Worm (Caenorhabditis elegans): Measurements from ENCODE around the gene spr-1.

spr-1 gene

ce11 chrV:8129252-8129651 lies at the start of gene spr-1:
TSS of gene spr-1 (minus strand) at chrV:8129352.
- no peak for TF ChIP-seq nhr-12 (tag; optimal IDR thresholded peaks at IDR 0.05)
- TF ChIP-seq gmeb-1 (tag; optimal IDR thresholded peaks at IDR 0.05): no peak
- no peak for TF ChIP-seq Y55F3AM.14 (GFP tag; optimal IDR thresholded peaks at IDR 0.05)
- TF ChIP-seq skn-1 (tag; optimal IDR thresholded peaks at IDR 0.05): no peak
- TF ChIP-seq mbf-1 (tag; optimal IDR thresholded peaks at IDR 0.05): no peak

ce11 chrV:8178279-8178678 lies 49.1 kb upstream of the spr-1 start:
- no peak for TF ChIP-seq fos-1 (tag; optimal IDR thresholded peaks at IDR 0.05)

DNA sequence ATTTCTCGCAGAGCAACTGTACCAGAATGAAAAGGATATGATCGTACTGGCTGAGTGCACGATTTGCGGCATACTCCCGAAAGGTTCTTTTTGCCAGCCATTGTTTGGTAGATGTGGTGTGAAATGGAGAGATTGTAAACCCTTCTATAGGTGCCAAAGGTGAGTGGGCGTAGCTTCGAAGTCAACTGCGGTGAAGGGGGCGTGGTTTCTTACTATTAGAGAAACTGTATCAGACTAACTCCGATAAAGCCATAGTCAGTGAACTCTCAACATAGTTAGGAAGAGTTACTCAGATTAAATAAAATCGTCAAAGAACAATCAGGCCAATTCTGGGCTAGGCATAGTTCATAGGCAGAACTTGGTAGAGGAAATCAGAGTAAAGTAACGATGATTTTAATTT lies 48.2 kb upstream of the spr-1 start, which contains the start of gene F20D6.9:
Gene F20D6.9 (minus strand): TSS at position 101 of the 400 bp plus-strand sequence.
- TF ChIP-seq crh-2 (tag; optimal IDR thresholded peaks at IDR 0.05) (no peak), nhr-12 (tag; optimal IDR thresholded peaks at IDR 0.05) (no peak), nhr-25 (tag; optimal IDR thresholded peaks at IDR 0.05) (no peak), mab-5 (tag; optimal IDR thresholded peaks at IDR 0.05) (no peak), C34F6.9 (tag; optimal IDR thresholded peaks at IDR 0.05) (no peak), aly-2 (tag; optimal IDR thresholded peaks at IDR 0.05) (no peak), mbf-1 (tag; optimal IDR thresholded peaks at IDR 0.05) (no peak), ztf-4 (tag; optimal IDR thresholded peaks at IDR 0.05) (no peak), nhr-237 (tag; optimal IDR thresholded peaks at IDR 0.05) (no peak)

- TF ChIP-seq sma-9 (GFP tag; optimal IDR thresholded peaks at IDR 0.05) (no peak), sma-9 (tag; optimal IDR thresholded peaks at IDR 0.05) (no peak), lsy-2 (tag; optimal IDR thresholded peaks at IDR 0.05) (no peak), unc-39 (tag; optimal IDR thresholded peaks at IDR 0.05) (no peak), unc-55 (GFP tag; optimal IDR thresholded peaks at IDR 0.05) (peak; percentile 42), blmp-1 (tag; optimal IDR thresholded peaks at IDR 0.05; ENCODE audit: insufficient read depth) (no peak), ZK546.5 (tag; optimal IDR thresholded peaks at IDR 0.05) (no peak), alr-1 (tag; optimal IDR thresholded peaks at IDR 0.05) (no peak)
Measured at ce11 chrV:8171688-8172087, 42.5 kb upstream of the spr-1 start.

DNA sequence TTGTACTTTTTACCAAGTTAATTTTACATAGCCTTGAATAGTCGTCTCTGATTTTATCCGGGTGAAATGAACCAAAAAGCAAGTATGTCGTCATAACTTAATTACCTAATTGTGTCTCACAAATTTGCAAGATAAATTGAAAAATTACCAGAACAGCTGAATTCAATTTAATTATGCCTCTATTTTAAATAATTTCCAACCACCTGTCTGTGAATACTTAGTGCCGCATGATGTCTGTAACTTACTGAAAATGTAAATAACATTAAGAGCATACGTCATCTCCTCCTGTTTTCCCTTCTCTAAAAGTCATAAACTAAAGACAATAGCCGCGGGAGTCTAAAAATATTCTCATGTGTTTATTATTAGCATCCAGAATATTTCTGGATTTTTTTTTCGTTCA lies 41.1 kb upstream of the spr-1 start:
- no peak for TF ChIP-seq aly-2 (tag; optimal IDR thresholded peaks at IDR 0.05)
- TF ChIP-seq mbf-1 (tag; optimal IDR thresholded peaks at IDR 0.05): no peak
- TF ChIP-seq nhr-21 (tag; optimal IDR thresholded peaks at IDR 0.05): no peak
- no peak for TF ChIP-seq F13H6.1 (tag; optimal IDR thresholded peaks at IDR 0.05)
- no peak for TF ChIP-seq lsy-2 (tag; optimal IDR thresholded peaks at IDR 0.05)
- TF ChIP-seq ztf-4 (tag; optimal IDR thresholded peaks at IDR 0.05): no peak
- no peak for TF ChIP-seq ztf-11 (tag; optimal IDR thresholded peaks at IDR 0.05)
- TF ChIP-seq nhr-12 (tag; optimal IDR thresholded peaks at IDR 0.05): no peak
- no peak for TF ChIP-seq snpc-4 (tag; optimal IDR thresholded peaks at IDR 0.05)
- TF ChIP-seq mdl-1 (tag; optimal IDR thresholded peaks at IDR 0.05): no peak
- no peak for TF ChIP-seq unc-55 (GFP tag; optimal IDR thresholded peaks at IDR 0.05)
- TF ChIP-seq ZK546.5 (tag; optimal IDR thresholded peaks at IDR 0.05): no peak

DNA sequence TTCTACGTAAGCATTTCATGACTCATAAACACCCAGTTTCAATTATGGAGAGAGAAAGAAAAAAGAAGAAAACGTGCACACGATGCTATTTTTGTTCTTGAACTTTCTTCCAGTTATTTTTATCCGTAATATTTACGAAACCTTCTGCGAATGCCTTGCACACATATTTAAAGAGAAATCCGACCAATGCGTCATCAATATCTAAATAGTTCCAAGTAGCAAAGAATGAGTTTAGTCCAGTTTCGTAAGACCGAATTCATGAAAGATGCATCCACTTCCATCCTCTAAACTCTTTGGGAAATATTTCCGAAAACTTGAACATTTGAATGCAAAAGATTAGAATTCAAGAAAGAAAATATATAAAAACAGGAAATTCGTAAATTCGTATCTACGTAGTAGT lies 40.0 kb upstream of the spr-1 start:
- TF ChIP-seq sma-9 (GFP tag; optimal IDR thresholded peaks at IDR 0.05) (no peak), sma-9 (tag; optimal IDR thresholded peaks at IDR 0.05) (no peak), unc-55 (GFP tag; optimal IDR thresholded peaks at IDR 0.05) (peak; percentile 56)

DNA sequence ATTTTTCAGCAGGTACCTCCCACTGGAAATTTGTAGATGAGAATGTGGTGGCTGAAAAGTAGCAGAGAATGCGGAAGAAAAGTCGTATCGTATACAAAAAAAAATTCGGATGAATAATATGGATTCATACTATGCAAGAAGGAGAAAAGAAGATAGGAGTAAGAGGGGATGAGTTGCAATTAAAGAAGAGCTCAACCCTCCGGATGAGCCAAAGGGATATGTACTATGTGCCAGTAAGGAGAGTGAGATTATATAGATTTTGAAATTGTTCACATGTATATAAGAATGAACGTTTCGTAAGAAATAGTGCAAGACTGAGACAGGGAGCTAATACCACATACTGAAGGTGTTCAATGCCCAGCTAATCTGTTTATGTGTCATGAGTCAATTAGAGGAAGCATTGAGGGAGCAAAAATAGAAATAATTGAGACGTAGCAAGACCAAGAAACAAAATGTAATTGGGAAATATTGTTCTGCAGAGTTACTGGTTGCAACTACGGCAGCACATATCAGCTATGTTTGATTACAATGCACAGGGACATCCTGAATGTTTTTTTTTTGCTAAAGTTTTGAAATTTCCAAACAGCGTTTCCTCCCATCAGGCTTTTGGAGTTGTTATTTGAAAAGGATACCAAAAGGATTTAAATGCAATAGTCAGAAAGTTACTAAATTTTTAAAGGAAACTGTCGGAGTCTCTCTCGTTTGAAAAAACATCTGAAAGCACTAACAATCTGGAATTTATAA lies 39.2 kb upstream of the spr-1 start, which contains the start of gene F20D6.8:
Gene F20D6.8 (minus strand): TSS at position 51 of the 744 bp plus-strand sequence.
- no peak for TF ChIP-seq alr-1 (tag; optimal IDR thresholded peaks at IDR 0.05)
- no peak for TF ChIP-seq unc-62 (GFP tag; optimal IDR thresholded peaks at IDR 0.05)
- no peak for TF ChIP-seq Y55F3AM.14 (GFP tag; optimal IDR thresholded peaks at IDR 0.05)
- no peak for TF ChIP-seq mab-5 (tag; optimal IDR thresholded peaks at IDR 0.05)
- TF ChIP-seq nhr-77 (tag; optimal IDR thresholded peaks at IDR 0.05): no peak
- TF ChIP-seq egl-27 (tag; optimal IDR thresholded peaks at IDR 0.05): no peak
- TF ChIP-seq nhr-6 (tag; optimal IDR thresholded peaks at IDR 0.05): no peak
- TF ChIP-seq peb-1 (tag; optimal IDR thresholded peaks at IDR 0.05): no peak
- TF ChIP-seq ama-1 (optimal IDR thresholded peaks at IDR 0.05): no peak
- TF ChIP-seq sma-9 (GFP tag; optimal IDR thresholded peaks at IDR 0.05): no peak
- TF ChIP-seq sma-9 (tag; optimal IDR thresholded peaks at IDR 0.05): no peak
- TF ChIP-seq dmd-4 (tag; optimal IDR thresholded peaks at IDR 0.05): no peak
- no peak for TF ChIP-seq blmp-1 (tag; optimal IDR thresholded peaks at IDR 0.05; ENCODE audit: insufficient read depth)
- no peak for TF ChIP-seq lsy-2 (tag; optimal IDR thresholded peaks at IDR 0.05)
- TF ChIP-seq elt-1 (tag; optimal IDR thresholded peaks at IDR 0.05): no peak

All from whole organism, L2 larva.